Fruit fly (Drosophila melanogaster) whole organism, adult: ENCODE data around the gene CG12637.
A peak's percentile ranks its signal among the peaks of the same experiment; 100 is the strongest.
"Not testable (repeated sequence)": the region's sequence is repeated elsewhere in the genome, so short reads cannot be mapped to it uniquely, and the experiment has no call there.

ENCODE experiments used
- CG11617 ChIP-seq: fragments of 200-800 bp; sonication (Bioruptor generic); optimal IDR thresholded peaks from 2 replicates; lab custom pipeline; 2017; ENCODE audit warnings: mild to moderate bottlenecking, missing biosample characterization, missing genetic modification reagents, missing genetic modification characterization
- CG12768 ChIP-seq: fragments of 200-800 bp; sonication (Bioruptor generic); optimal IDR thresholded peaks from 2 replicates; lab custom pipeline; 2017; ENCODE audit warnings: missing biosample characterization, missing genetic modification characterization, mild to moderate bottlenecking, moderate library complexity, missing genetic modification reagents
- CG14711 ChIP-seq: fragments of 200-800 bp; sonication (Bioruptor generic); optimal IDR thresholded peaks from 2 replicates; lab custom pipeline; 2018; ENCODE audit warnings: missing biosample characterization, mild to moderate bottlenecking, missing genetic modification characterization, moderate library complexity
- CG1620 ChIP-seq: fragments of 200-800 bp; sonication (Bioruptor generic); optimal IDR thresholded peaks from 2 replicates; lab custom pipeline; 2016; ENCODE audit warnings: missing biosample characterization, missing genetic modification characterization
- CG33017 ChIP-seq: fragments of 200-800 bp; sonication (Bioruptor generic); optimal IDR thresholded peaks from 2 replicates; lab custom pipeline; 2018; ENCODE audit warnings: missing biosample characterization, mild to moderate bottlenecking, missing genetic modification characterization, moderate library complexity
- CG5204 ChIP-seq: fragments of 200-800 bp; sonication (Bioruptor generic); optimal IDR thresholded peaks from 2 replicates; lab custom pipeline; 2016; ENCODE audit warnings: missing biosample characterization, missing genetic modification characterization
- CG7045 ChIP-seq: fragments of 200-800 bp; sonication (Bioruptor generic); optimal IDR thresholded peaks from 2 replicates; lab custom pipeline; 2017; ENCODE audit warnings: missing biosample characterization, mild to moderate bottlenecking, missing genetic modification characterization
- CG7101 ChIP-seq: fragments of 200-800 bp; sonication (Bioruptor generic); optimal IDR thresholded peaks from 2 replicates; lab custom pipeline; 2018; ENCODE audit warnings: missing biosample characterization, mild to moderate bottlenecking, missing genetic modification characterization, moderate library complexity
- Clk ChIP-seq: fragments of 200-800 bp; sonication (Bioruptor generic); optimal IDR thresholded peaks from 2 replicates; lab custom pipeline; 2017; ENCODE audit warnings: missing biosample characterization, missing genetic modification characterization
- Crg-1 ChIP-seq: fragments of 200-800 bp; sonication (Bioruptor generic); optimal IDR thresholded peaks from 2 replicates; lab custom pipeline; 2016; ENCODE audit warnings: missing biosample characterization, missing genetic modification characterization
- Hr96 ChIP-seq: fragments of 200-800 bp; sonication (Bioruptor generic); optimal IDR thresholded peaks from 2 replicates; lab custom pipeline; 2016; ENCODE audit warnings: missing biosample characterization, missing genetic modification characterization
- Mnt ChIP-seq: fragments of 200-800 bp; sonication (Bioruptor generic); optimal IDR thresholded peaks from 2 replicates; lab custom pipeline; 2016; ENCODE audit warnings: missing biosample characterization, mild to moderate bottlenecking, missing genetic modification characterization
- bab1 ChIP-seq: fragments of 200-800 bp; sonication (Bioruptor generic); optimal IDR thresholded peaks from 3 replicates; lab custom pipeline; 2019; ENCODE audit warnings: missing biosample characterization, mild to moderate bottlenecking, missing genetic modification characterization, moderate library complexity
- cic ChIP-seq: fragments of 200-800 bp; sonication (Bioruptor generic); optimal IDR thresholded peaks from 2 replicates; lab custom pipeline; 2017; ENCODE audit warnings: missing biosample characterization, mild to moderate bottlenecking, missing genetic modification characterization, moderate library complexity
- cnc ChIP-seq, 2 experiments: fragments of >200 bp; optimal IDR thresholded peaks; 2 replicates each; lab custom pipeline; 2017
- kay ChIP-seq: fragments of 200-800 bp; sonication (Bioruptor generic); peaks from one replicate; lab custom pipeline; 2016; ENCODE audit warnings: missing biosample characterization, missing genetic modification characterization, borderline replicate concordance
- ovo ChIP-seq: fragments of 200-800 bp; sonication (Bioruptor generic); optimal IDR thresholded peaks from 2 replicates; lab custom pipeline; 2016; ENCODE audit warnings: missing biosample characterization, missing genetic modification characterization
- pad ChIP-seq: fragments of 200-800 bp; sonication (Bioruptor generic); optimal IDR thresholded peaks from 3 replicates; lab custom pipeline; 2017; ENCODE audit warnings: missing biosample characterization, missing genetic modification characterization, mild to moderate bottlenecking, moderate library complexity, missing genetic modification reagents
- tj ChIP-seq: fragments of 200-800 bp; sonication (Bioruptor generic); optimal IDR thresholded peaks from 3 replicates; lab custom pipeline; 2017; ENCODE audit warnings: missing biosample characterization, mild to moderate bottlenecking, missing genetic modification characterization, moderate library complexity
- toe ChIP-seq: fragments of 200-800 bp; sonication (Bioruptor generic); optimal IDR thresholded peaks from 2 replicates; lab custom pipeline; 2016; ENCODE audit warnings: missing biosample characterization, missing genetic modification characterization

The CG12637 gene

DNA sequence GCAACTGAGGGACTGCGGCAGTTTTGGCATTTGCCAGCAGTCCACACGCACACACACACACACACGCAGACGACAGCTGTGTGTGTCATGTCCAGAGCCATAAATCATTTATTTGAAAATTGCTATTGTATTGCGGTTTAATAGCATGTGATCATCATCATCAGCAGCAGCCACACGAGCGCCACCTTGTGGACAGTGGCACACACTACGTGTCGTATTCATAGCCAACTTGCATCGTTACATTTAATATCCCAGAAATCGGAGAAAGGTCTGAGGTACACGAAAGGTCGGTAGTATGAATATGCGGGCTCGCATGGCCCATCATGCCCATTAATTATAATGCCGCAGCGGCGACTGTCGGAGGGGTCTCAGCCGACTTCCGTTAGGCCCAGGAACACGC, 17.1 kb downstream of the CG12637 start:
- no peak for TF ChIP-seq CG12768
- TF ChIP-seq ovo (GFP tag; lab: Kevin White, UChicago) = no peak
- no peak for TF ChIP-seq tj (GFP tag; lab: Kevin White, UChicago)
- TF ChIP-seq cic (GFP tag; lab: Kevin White, UChicago) = no peak
- TF ChIP-seq pad (GFP tag; lab: Kevin White, UChicago) = no peak
- TF ChIP-seq CG14711 (tag; lab: Kevin White, UChicago) = no peak
- TF ChIP-seq toe = no peak
- TF ChIP-seq CG7045 (GFP tag; lab: Kevin White, UChicago) = no peak
- TF ChIP-seq CG1620 (GFP tag; lab: Kevin White, UChicago) = no peak
- TF ChIP-seq Crg-1 = no peak
- no peak for TF ChIP-seq CG7101
- TF ChIP-seq Hr96 (GFP tag; lab: Kevin White, UChicago) = no peak
- no peak for TF ChIP-seq CG33017 (tag; lab: Kevin White, UChicago)
- TF ChIP-seq kay (GFP tag; lab: Kevin White, UChicago) = no peak

DNA sequence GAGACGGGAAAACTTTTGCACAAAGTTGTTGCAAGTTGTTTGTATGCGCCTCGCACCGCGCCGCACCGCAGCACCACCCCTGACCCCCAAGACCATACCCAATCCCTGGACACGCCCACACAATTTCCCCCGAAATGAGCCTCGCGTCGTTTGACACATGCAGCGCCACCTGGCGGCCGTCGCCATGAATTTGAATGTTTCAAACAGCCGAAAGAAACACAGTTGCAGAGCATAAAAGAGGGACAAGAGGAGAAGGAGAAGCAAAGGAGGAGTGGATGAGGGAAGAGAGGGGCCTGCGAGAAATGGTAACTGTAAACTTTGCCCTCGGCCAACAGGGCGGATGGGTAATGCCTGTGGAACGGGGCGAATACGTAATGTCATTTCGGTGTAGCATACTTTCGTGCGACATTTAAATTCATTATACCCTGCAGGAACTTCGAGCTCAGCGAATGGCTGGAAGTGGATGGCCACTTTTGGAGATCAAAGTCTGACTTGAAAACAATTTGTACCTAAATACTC, 31.0 kb downstream of the CG12637 start:
- TF ChIP-seq CG5204 (no peak), bab1 (no peak), CG7101 (no peak), Clk (GFP tag; lab: Kevin White, UChicago) (no peak), Mnt (GFP tag; lab: Kevin White, UChicago) (no peak), CG12768 (no peak), pad (GFP tag; lab: Kevin White, UChicago) (no peak), tj (GFP tag; lab: Kevin White, UChicago) (no peak), cnc (optimal IDR thresholded peaks at IDR 0.05; lab: Kevin White, UChicago) (no peak), CG11617 (GFP tag; lab: Kevin White, UChicago) (no peak), ovo (GFP tag; lab: Kevin White, UChicago) (no peak), Crg-1 (no peak), Hr96 (GFP tag; lab: Kevin White, UChicago) (no peak), toe (no peak)

DNA sequence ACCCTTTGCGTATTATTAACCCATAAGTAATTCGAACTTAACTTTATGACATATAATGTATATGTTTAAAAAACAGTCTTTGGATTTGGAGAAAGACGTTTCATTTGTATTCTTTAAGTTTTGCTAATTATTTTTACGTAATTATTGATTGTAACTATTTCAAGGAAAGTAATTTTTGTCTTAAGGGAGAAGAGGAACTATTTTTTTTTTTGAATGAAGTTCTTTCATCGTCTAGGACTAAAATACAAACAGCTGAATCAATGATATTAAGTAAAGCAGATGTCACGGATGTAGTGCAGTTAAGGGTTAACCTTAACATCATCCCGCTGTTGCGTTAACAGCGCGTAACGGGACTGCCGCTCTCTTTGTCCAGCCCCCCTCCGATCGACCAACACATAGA, 44.4 kb downstream of the CG12637 start:
- no peak for TF ChIP-seq ovo (GFP tag; lab: Kevin White, UChicago)
- no peak for TF ChIP-seq toe
- TF ChIP-seq cnc (optimal IDR thresholded peaks at IDR 0.05; lab: Kevin White, UChicago) = no peak
- TF ChIP-seq CG5204 = peak; percentile 46
- no peak for TF ChIP-seq cic (GFP tag; lab: Kevin White, UChicago)
- TF ChIP-seq CG14711 (tag; lab: Kevin White, UChicago) = peak; percentile 35
- peak; percentile 36 for TF ChIP-seq CG7045 (GFP tag; lab: Kevin White, UChicago)
- peak; percentile 9 for TF ChIP-seq CG33017 (tag; lab: Kevin White, UChicago)
- peak; percentile 63 for TF ChIP-seq Hr96 (GFP tag; lab: Kevin White, UChicago)
- no peak for TF ChIP-seq tj (GFP tag; lab: Kevin White, UChicago)
- TF ChIP-seq CG12768 = no peak
- TF ChIP-seq pad (GFP tag; lab: Kevin White, UChicago) = peak; percentile 36
- no peak for TF ChIP-seq bab1
- no peak for TF ChIP-seq CG1620 (GFP tag; lab: Kevin White, UChicago)
- TF ChIP-seq Clk (GFP tag; lab: Kevin White, UChicago) = no peak
- TF ChIP-seq Crg-1 = no peak
- TF ChIP-seq CG7101 = peak; percentile 43
- no peak for TF ChIP-seq kay (GFP tag; lab: Kevin White, UChicago)
- TF ChIP-seq CG11617 (GFP tag; lab: Kevin White, UChicago) = peak; percentile 12
- no peak for TF ChIP-seq Mnt (GFP tag; lab: Kevin White, UChicago)

dm6 chrX:10627062-10627756, 46.1 kb downstream of the CG12637 start, which contains the start of the genes CG9806 and X11Lbeta:
CG9806 (minus strand) TSS chrX:10627112.
X11Lbeta (plus strand) TSS chrX:10627737.
- TF ChIP-seq CG5204 = no peak
- no peak for TF ChIP-seq CG14711 (tag; lab: Kevin White, UChicago)
- TF ChIP-seq tj (GFP tag; lab: Kevin White, UChicago) = no peak
- no peak for TF ChIP-seq Mnt (GFP tag; lab: Kevin White, UChicago)
- no peak for TF ChIP-seq cic (GFP tag; lab: Kevin White, UChicago)
- no peak for TF ChIP-seq ovo (GFP tag; lab: Kevin White, UChicago)

DNA sequence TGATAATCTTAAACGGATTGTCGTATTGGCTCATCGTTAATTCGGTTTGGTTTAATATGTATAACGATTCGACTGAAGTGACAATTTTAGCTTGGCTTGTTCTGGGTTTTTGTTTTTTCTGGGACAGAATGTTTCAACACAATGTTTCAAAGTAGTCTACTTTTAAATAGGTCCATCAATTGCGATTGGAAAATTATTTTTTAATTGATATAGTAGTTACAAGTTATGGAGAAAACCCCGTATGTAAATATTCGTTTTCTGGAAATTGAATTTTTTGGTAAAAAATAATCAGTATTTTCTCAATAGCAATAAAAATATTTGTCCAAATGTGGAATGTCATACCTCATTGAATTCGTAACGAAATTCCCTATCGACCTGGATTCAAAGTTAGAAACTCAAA, 50.1 kb downstream of the CG12637 start, which contains the start of gene Rab9Db:
Gene Rab9Db (minus strand): TSS at position 101 of the 400 bp plus-strand sequence.
- TF ChIP-seq CG5204; CG7045 (GFP tag; lab: Kevin White, UChicago); CG33017 (tag; lab: Kevin White, UChicago): not testable (repeated sequence)
